Worm (Caenorhabditis elegans) whole organism, midembryonic: ENCODE results near the gene unc-104.

ENCODE experiments used
- T22C8.4 ChIP-seq: fragments of 200-800 bp; sonication (Bioruptor generic); IDR thresholded peaks from 2 replicates; pipeline ENCODE4 v1.3.6; 2022; ENCODE audit warnings: missing genetic modification characterization, missing compliant biosample characterization
- cog-1 ChIP-seq: sonication (generic microtip); optimal IDR thresholded peaks from 2 replicates; lab custom pipeline; 2016; ENCODE audit warnings: missing genetic modification characterization, missing compliant biosample characterization
- flt-1 ChIP-seq: fragments of 200-800 bp; sonication (Bioruptor generic); IDR thresholded peaks from 2 replicates; pipeline ENCODE4 v1.3.6; 2022; ENCODE audit warnings: missing genetic modification characterization, missing compliant biosample characterization
- klf-2 ChIP-seq: fragments of 200-800 bp; sonication (Bioruptor generic); conservative IDR thresholded peaks from 2 replicates; pipeline ENCODE4 v1.3.6; 2022; ENCODE audit warnings: missing genetic modification reagents, missing genetic modification characterization, missing compliant biosample characterization
- med-1 ChIP-seq: sonication (generic microtip); optimal IDR thresholded peaks from 2 replicates; lab custom pipeline; 2017; ENCODE audit warnings: missing genetic modification characterization, mild to moderate bottlenecking, missing compliant biosample characterization, antibody characterized with exemption, missing genetic modification reagents; ENCODE audit not compliant: insufficient read depth
- tab-1 ChIP-seq: fragments of 200-800 bp; sonication (Bioruptor generic); IDR thresholded peaks from 2 replicates; pipeline ENCODE4 v1.3.6; 2022; ENCODE audit warnings: missing genetic modification characterization, missing compliant biosample characterization
- ztf-29 ChIP-seq: fragments of 200-800 bp; sonication (Bioruptor generic); IDR thresholded peaks from 2 replicates; pipeline ENCODE4 v1.3.6; 2022; ENCODE audit warnings: missing genetic modification reagents, missing genetic modification characterization, missing compliant biosample characterization

DNA sequence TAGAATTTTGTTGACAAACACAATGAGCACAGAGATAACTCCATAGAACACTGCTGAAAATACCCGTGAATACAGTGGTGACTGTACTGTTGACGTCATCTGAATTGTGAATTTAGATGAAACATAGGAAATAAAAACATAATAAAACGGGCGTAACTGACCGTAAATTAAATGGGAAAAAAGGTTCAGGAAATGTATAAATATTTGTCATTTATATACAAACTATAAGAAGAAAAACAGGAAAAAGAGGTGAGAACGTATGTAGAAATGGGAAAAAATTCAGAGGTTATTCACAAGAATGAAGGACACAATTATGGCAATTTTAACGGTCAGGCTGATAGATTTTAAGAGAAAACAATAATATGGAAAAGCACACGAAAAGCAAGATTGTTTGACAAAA, 17.8 kb downstream of the unc-104 start, which contains the start of gene sqv-7:
- TF ChIP-seq med-1 (GFP tag; lab: Kevin White, UChicago) (no peak), flt-1 (no peak), T22C8.4 (no peak), ztf-29 (GFP tag; lab: Robert Waterston, UW) (no peak), cog-1 (no peak), klf-2 (GFP tag; lab: Robert Waterston, UW) (no peak), tab-1 (no peak)
